Worm (Caenorhabditis elegans) whole organism, mixed stage, embryonic: Measurements from ENCODE around the gene fnta-1.

Source experiments
- blmp-1 ChIP-seq: fragments of 150-350 bp; optimal IDR thresholded peaks from 2 replicates; lab custom pipeline; 2014; ENCODE audit warnings: missing biosample characterization, missing genetic modification characterization
- elt-1 ChIP-seq: sonication (generic microtip); optimal IDR thresholded peaks from 2 replicates; lab custom pipeline; 2017; ENCODE audit warnings: missing genetic modification characterization, mild to moderate bottlenecking, missing compliant biosample characterization, antibody characterized with exemption, moderate library complexity, borderline replicate concordance; ENCODE audit not compliant: insufficient read depth
- elt-3 ChIP-seq: fragments of 150-350 bp; optimal IDR thresholded peaks from 2 replicates; lab custom pipeline; 2014; ENCODE audit warnings: missing biosample characterization, missing genetic modification characterization
- mls-2 ChIP-seq: sonication (generic microtip); optimal IDR thresholded peaks from 2 replicates; lab custom pipeline; 2016; ENCODE audit warnings: mild to moderate bottlenecking, missing genetic modification characterization, moderate library complexity, missing compliant biosample characterization
- nhr-2 ChIP-seq: fragments of 150-350 bp; optimal IDR thresholded peaks from 2 replicates; lab custom pipeline; 2014; ENCODE audit warnings: missing biosample characterization, missing genetic modification characterization
- nhr-237 ChIP-seq: fragments of 150-350 bp; optimal IDR thresholded peaks from 2 replicates; lab custom pipeline; 2014; ENCODE audit warnings: missing biosample characterization, missing genetic modification characterization
- pha-4 ChIP-seq: fragments of 150-350 bp; optimal IDR thresholded peaks from 2 replicates; lab custom pipeline; 2018; ENCODE audit warnings: missing biosample characterization, missing genetic modification reagents, missing genetic modification characterization

Gene fnta-1

DNA sequence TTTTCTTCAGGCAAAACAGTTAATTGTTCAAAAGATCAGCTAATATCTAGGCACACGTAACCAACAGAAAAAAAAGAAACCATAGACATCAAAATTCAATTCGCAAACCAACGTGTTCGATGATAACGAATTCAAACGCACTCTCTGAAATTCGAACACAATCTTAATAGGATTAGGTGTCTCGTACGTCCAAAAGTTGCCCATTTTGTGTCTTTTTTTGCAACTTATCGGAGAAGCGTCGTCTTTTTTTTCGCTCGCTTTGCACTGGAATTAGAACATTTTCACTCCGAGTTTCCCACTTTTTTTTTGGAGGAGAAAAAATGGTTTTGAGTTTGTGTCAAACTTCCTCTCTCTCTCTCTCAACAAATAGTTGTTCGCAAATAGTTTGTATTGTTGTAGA lies 51.0 kb downstream of the fnta-1 start:
- no peak for TF ChIP-seq mls-2 (tag; lab: Kevin White, UChicago)
- no peak for TF ChIP-seq nhr-237
- no peak for TF ChIP-seq elt-1 (tag; lab: Kevin White, UChicago)
- TF ChIP-seq pha-4 (tag; lab: Kevin White, UChicago): no peak
- TF ChIP-seq nhr-2 (tag; lab: Kevin White, UChicago): no peak
- TF ChIP-seq blmp-1: no peak
- no peak for TF ChIP-seq elt-3 (tag; lab: Kevin White, UChicago)
